Worm (Caenorhabditis elegans) whole organism, L4 larva: Measurements from ENCODE around the gene C05G5.2.

Experiments used
- F10B5.3 ChIP-seq: sonication (generic microtip); optimal IDR thresholded peaks from 2 replicates; lab custom pipeline; 2016; ENCODE audit warnings: mild to moderate bottlenecking, missing genetic modification characterization, missing compliant biosample characterization
- F37D6.2 ChIP-seq: sonication (generic microtip); optimal IDR thresholded peaks from 2 replicates; lab custom pipeline; 2016; ENCODE audit warnings: mild to moderate bottlenecking, missing genetic modification characterization, missing compliant biosample characterization
- R02D3.7 ChIP-seq: fragments of 150-350 bp; sonication (generic microtip); optimal IDR thresholded peaks from 3 replicates; lab custom pipeline; 2014; ENCODE audit warnings: missing biosample characterization, missing genetic modification characterization
- T26A8.4 ChIP-seq: fragments of 200-800 bp; sonication (Bioruptor generic); IDR thresholded peaks from 2 replicates; pipeline ENCODE4 v1.3.6; 2022; ENCODE audit warnings: missing genetic modification characterization, missing compliant biosample characterization
- Y105C5A.15 ChIP-seq: fragments of 200-800 bp; sonication (Bioruptor generic); IDR thresholded peaks from 2 replicates; pipeline ENCODE4 v1.3.6; 2022; ENCODE audit warnings: missing genetic modification characterization, missing compliant biosample characterization
- Y5F2A.4 ChIP-seq: fragments of 200-800 bp; sonication (Bioruptor generic); optimal IDR thresholded peaks from 2 replicates; lab custom pipeline; 2018; ENCODE audit warnings: mild to moderate bottlenecking, missing genetic modification characterization, missing compliant biosample characterization
- ZK337.2 ChIP-seq: fragments of 200-800 bp; sonication (Bioruptor generic); IDR thresholded peaks from 2 replicates; pipeline ENCODE4 v1.3.6; 2022; ENCODE audit warnings: missing genetic modification reagents, missing genetic modification characterization, missing compliant biosample characterization
- aha-1 ChIP-seq: fragments of 150-350 bp; peaks from one replicate; lab custom pipeline; 2014; ENCODE audit warnings: missing biosample characterization, missing genetic modification characterization
- arid-1 ChIP-seq: fragments of 200-800 bp; sonication (Bioruptor generic); conservative IDR thresholded peaks from 2 replicates; pipeline ENCODE4 v1.3.6; 2022; ENCODE audit warnings: missing genetic modification reagents, missing genetic modification characterization, missing compliant biosample characterization
- attf-4 ChIP-seq: sonication (generic microtip); optimal IDR thresholded peaks from 3 replicates; lab custom pipeline; 2017; ENCODE audit warnings: missing biosample characterization, missing genetic modification characterization
- ceh-62 ChIP-seq: sonication (generic microtip); optimal IDR thresholded peaks from 2 replicates; lab custom pipeline; 2017; ENCODE audit warnings: missing biosample characterization, missing genetic modification characterization
- ctbp-1 ChIP-seq: fragments of 200-800 bp; sonication (Bioruptor generic); IDR thresholded peaks from 2 replicates; pipeline ENCODE4 v1.3.6; 2022; ENCODE audit warnings: missing genetic modification reagents, missing genetic modification characterization, missing compliant biosample characterization
- daf-16 ChIP-seq, 3 experiments: sonication (generic microtip); optimal IDR thresholded peaks; 2 replicates each; lab custom pipeline; 2016 to 2017; ENCODE audit warnings: missing genetic modification characterization in 3 of 3, missing genetic modification reagents in 3 of 3, mild to moderate bottlenecking in 2 of 3, missing compliant biosample characterization in 2 of 3, missing biosample characterization in 1 of 3, moderate library complexity in 1 of 3
- daf-8 ChIP-seq: fragments of 200-800 bp; sonication (Bioruptor generic); IDR thresholded peaks from 2 replicates; pipeline ENCODE4 v1.3.6; 2022; ENCODE audit warnings: missing genetic modification characterization, missing compliant biosample characterization
- dmd-9 ChIP-seq: fragments of 200-800 bp; sonication (Bioruptor generic); IDR thresholded peaks from 2 replicates; pipeline ENCODE4 v1.3.6; 2022; ENCODE audit warnings: missing genetic modification reagents, missing genetic modification characterization, missing compliant biosample characterization
- duxl-1 ChIP-seq: sonication (generic microtip); optimal IDR thresholded peaks from 2 replicates; lab custom pipeline; 2016; ENCODE audit warnings: mild to moderate bottlenecking, missing genetic modification characterization, moderate library complexity, missing compliant biosample characterization; ENCODE audit not compliant: poor library complexity
- dve-1 ChIP-seq: sonication (generic microtip); optimal IDR thresholded peaks from 2 replicates; lab custom pipeline; 2017; ENCODE audit warnings: antibody characterized with exemption, mild to moderate bottlenecking, missing genetic modification characterization, missing compliant biosample characterization; ENCODE audit not compliant: insufficient read depth
- egl-27 ChIP-seq: sonication (generic microtip); optimal IDR thresholded peaks from 3 replicates; lab custom pipeline; 2017; ENCODE audit warnings: missing biosample characterization, missing genetic modification reagents, missing genetic modification characterization
- hlh-11 ChIP-seq: fragments of 200-800 bp; sonication (Bioruptor generic); optimal IDR thresholded peaks from 2 replicates; lab custom pipeline; 2018; ENCODE audit warnings: mild to moderate bottlenecking, missing genetic modification characterization, missing compliant biosample characterization
- hlh-30 ChIP-seq: sonication (generic microtip); optimal IDR thresholded peaks from 2 replicates; lab custom pipeline; 2017; ENCODE audit warnings: antibody characterized with exemption, mild to moderate bottlenecking, missing genetic modification characterization, missing compliant biosample characterization; ENCODE audit not compliant: insufficient read depth
- lin-13 ChIP-seq: fragments of 150-350 bp; optimal IDR thresholded peaks from 2 replicates; lab custom pipeline; 2014; ENCODE audit warnings: missing biosample characterization, missing genetic modification reagents, missing genetic modification characterization
- lin-15B ChIP-seq: fragments of 150-350 bp; sonication (generic microtip); optimal IDR thresholded peaks from 3 replicates; lab custom pipeline; 2014; ENCODE audit warnings: missing biosample characterization, missing genetic modification characterization
- lsy-2 ChIP-seq, 2 experiments: fragments of 150-350 bp in 1 of 2; sonication (generic microtip) in 1 of 2; optimal IDR thresholded peaks; 2 replicates each; lab custom pipeline; 2014 to 2017; ENCODE audit warnings: missing biosample characterization in 2 of 2, missing genetic modification characterization in 2 of 2
- mdl-1 ChIP-seq, 2 experiments: fragments of 150-350 bp in 1 of 2; sonication (generic microtip) in 1 of 2; optimal IDR thresholded peaks; 2 replicates each; lab custom pipeline; 2014 to 2017; ENCODE audit warnings: missing biosample characterization in 2 of 2, missing genetic modification characterization in 2 of 2
- mdt-29 ChIP-seq: fragments of 200-800 bp; sonication (Bioruptor generic); IDR thresholded peaks from 2 replicates; pipeline ENCODE4 v1.3.6; 2022; ENCODE audit warnings: missing genetic modification reagents, missing genetic modification characterization, missing compliant biosample characterization
- mep-1 ChIP-seq: fragments of 150-350 bp; sonication (generic microtip); optimal IDR thresholded peaks from 3 replicates; lab custom pipeline; 2014; ENCODE audit warnings: missing biosample characterization, missing genetic modification characterization
- nhr-10 ChIP-seq: fragments of 150-350 bp; optimal IDR thresholded peaks from 2 replicates; lab custom pipeline; 2014; ENCODE audit warnings: missing biosample characterization, missing genetic modification characterization
- nhr-102 ChIP-seq: sonication (generic microtip); optimal IDR thresholded peaks from 2 replicates; lab custom pipeline; 2016; ENCODE audit warnings: mild to moderate bottlenecking, missing genetic modification characterization, moderate library complexity, missing compliant biosample characterization
- nhr-28 ChIP-seq: fragments of 150-350 bp; optimal IDR thresholded peaks from 2 replicates; lab custom pipeline; 2014; ENCODE audit warnings: missing biosample characterization, missing genetic modification characterization
- nhr-42 ChIP-seq: fragments of 200-800 bp; sonication (Bioruptor generic); IDR thresholded peaks from 2 replicates; pipeline ENCODE4 v1.3.6; 2022; ENCODE audit warnings: missing genetic modification characterization, missing compliant biosample characterization
- nhr-48 ChIP-seq: sonication (generic microtip); optimal IDR thresholded peaks from 2 replicates; lab custom pipeline; 2016; ENCODE audit warnings: mild to moderate bottlenecking, missing genetic modification characterization, missing compliant biosample characterization
- nhr-76 ChIP-seq: fragments of 150-350 bp; optimal IDR thresholded peaks from 2 replicates; lab custom pipeline; 2014; ENCODE audit warnings: missing biosample characterization, missing genetic modification characterization
- nhr-77 ChIP-seq: fragments of 150-350 bp; optimal IDR thresholded peaks from 2 replicates; lab custom pipeline; 2014; ENCODE audit warnings: missing biosample characterization, missing genetic modification characterization
- pha-4 ChIP-seq, 2 experiments: fragments of 150-350 bp in 1 of 2; fragments of 200-800 bp in 1 of 2; sonication (Bioruptor generic) in 1 of 2; IDR thresholded peaks in 1 of 2; optimal IDR thresholded peaks in 1 of 2; 2 replicates each; pipeline versions ENCODE4 v1.3.6 to Lab custom; 2014 to 2022; ENCODE audit warnings: missing genetic modification characterization in 2 of 2, missing genetic modification reagents in 2 of 2, missing biosample characterization in 1 of 2, missing compliant biosample characterization in 1 of 2
- pqm-1 ChIP-seq: sonication (generic microtip); optimal IDR thresholded peaks from 2 replicates; lab custom pipeline; 2017; ENCODE audit warnings: missing biosample characterization, missing genetic modification characterization
- sdz-12 ChIP-seq: fragments of 200-800 bp; sonication (Bioruptor generic); optimal IDR thresholded peaks from 2 replicates; lab custom pipeline; 2018; ENCODE audit warnings: mild to moderate bottlenecking, missing genetic modification characterization, missing compliant biosample characterization
- snpc-4 ChIP-seq: fragments of 150-350 bp; optimal IDR thresholded peaks from 2 replicates; lab custom pipeline; 2014; ENCODE audit warnings: missing biosample characterization, missing genetic modification characterization
- spr-1 ChIP-seq: sonication (generic microtip); optimal IDR thresholded peaks from 2 replicates; lab custom pipeline; 2016; ENCODE audit warnings: mild to moderate bottlenecking, missing genetic modification characterization, missing compliant biosample characterization
- unc-62 ChIP-seq, 3 experiments: fragments of 150-350 bp in 1 of 3; sonication (generic microtip); optimal IDR thresholded peaks in 2 of 3; peaks in 1 of 3; 1 replicate in 1 of 3; 2 replicates in 2 of 3; lab custom pipeline; 2014 to 2017; ENCODE audit warnings: missing biosample characterization in 3 of 3, missing genetic modification characterization in 3 of 3, missing genetic modification reagents in 3 of 3, missing genotype in 1 of 3
- zag-1 ChIP-seq: fragments of 150-350 bp; optimal IDR thresholded peaks from 2 replicates; lab custom pipeline; 2014; ENCODE audit warnings: missing biosample characterization, missing genetic modification characterization
- zfp-2 ChIP-seq: sonication (generic microtip); optimal IDR thresholded peaks from 2 replicates; lab custom pipeline; 2016; ENCODE audit warnings: mild to moderate bottlenecking, missing genetic modification characterization, missing compliant biosample characterization
- ztf-7 ChIP-seq: fragments of 150-350 bp; optimal IDR thresholded peaks from 2 replicates; lab custom pipeline; 2014; ENCODE audit warnings: missing biosample characterization, missing genetic modification characterization

C05G5.2 gene

ce11 chrX:14737623-14738022 is 9.5 kb upstream of the C05G5.2 start:
- no peak for TF ChIP-seq Y5F2A.4 (GFP tag; lab: Kevin White, UChicago)
- TF ChIP-seq ctbp-1 (GFP tag; lab: Robert Waterston, UW) = no peak
- no peak for TF ChIP-seq duxl-1
- TF ChIP-seq Y105C5A.15 (GFP tag; lab: Robert Waterston, UW) = no peak
- TF ChIP-seq zag-1 (tag; lab: Kevin White, UChicago) = no peak
- TF ChIP-seq nhr-48 = no peak
- peak; percentile 91 for TF ChIP-seq aha-1 (tag; lab: Kevin White, UChicago)
- TF ChIP-seq dmd-9 (GFP tag; lab: Robert Waterston, UW) = no peak
- TF ChIP-seq lin-13 (GFP tag; lab: Kevin White, UChicago) = no peak
- no peak for TF ChIP-seq R02D3.7 (tag; lab: Kevin White, UChicago)
- no peak for TF ChIP-seq mep-1 (tag; lab: Kevin White, UChicago)
- no peak for TF ChIP-seq nhr-76 (tag; lab: Kevin White, UChicago)
- no peak for TF ChIP-seq lin-15B (tag; lab: Kevin White, UChicago)
- no peak for TF ChIP-seq hlh-11 (tag; lab: Kevin White, UChicago)
- TF ChIP-seq unc-62 (GFP tag; optimal IDR thresholded peaks at IDR 0.05 in 1 of 2; lab: Kevin White, UChicago) = peak in 1 of 2 experiments; percentile 50
- TF ChIP-seq unc-62 (tag; optimal IDR thresholded peaks at IDR 0.05; lab: Kevin White, UChicago) = no peak
- TF ChIP-seq daf-8 (GFP tag; lab: Robert Waterston, UW) = no peak
- no peak for TF ChIP-seq T26A8.4

DNA sequence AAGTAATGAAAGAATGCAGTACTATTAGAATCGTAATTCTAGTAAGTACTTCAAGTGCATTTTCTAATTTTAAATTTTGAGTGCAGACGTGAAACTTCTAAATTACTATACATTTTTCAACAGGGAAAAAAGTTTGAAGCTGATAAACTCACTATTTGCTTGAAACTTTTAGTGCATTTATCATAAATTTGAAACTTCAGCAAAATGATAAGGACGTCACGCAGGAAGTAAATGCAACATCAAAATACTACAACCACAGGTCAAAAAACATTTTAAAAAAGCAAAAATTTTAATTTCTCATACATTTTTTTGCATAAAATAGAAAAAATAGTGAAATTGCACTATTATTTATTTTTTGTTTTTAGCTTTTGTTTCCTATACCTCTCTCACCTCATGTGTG is 7.6 kb upstream of the C05G5.2 start:
- TF ChIP-seq zfp-2 (tag; lab: Kevin White, UChicago) (no peak), nhr-28 (tag; lab: Kevin White, UChicago) (peak; percentile 5), daf-16 (GFP tag; optimal IDR thresholded peaks at IDR 0.05; lab: Kevin White, UChicago) (no peak), daf-16 (tag; optimal IDR thresholded peaks at IDR 0.05; lab: Kevin White, UChicago) (peak; percentile 35), pqm-1 (tag; lab: Kevin White, UChicago) (peak; percentile 9)

- no peak for TF ChIP-seq daf-8 (GFP tag; lab: Robert Waterston, UW)
- no peak for TF ChIP-seq ceh-62 (tag; lab: Kevin White, UChicago)
- TF ChIP-seq lin-13 (GFP tag; lab: Kevin White, UChicago) = no peak
- TF ChIP-seq ztf-7 (tag; lab: Kevin White, UChicago) = no peak
- no peak for TF ChIP-seq F37D6.2 (tag; lab: Kevin White, UChicago)
- no peak for TF ChIP-seq attf-4 (tag; lab: Kevin White, UChicago)
- peak; percentile 44 for TF ChIP-seq nhr-28 (tag; lab: Kevin White, UChicago)
- TF ChIP-seq mdl-1 (tag; optimal IDR thresholded peaks at IDR 0.05; lab: Kevin White, UChicago) = peak in 1 of 2 experiments; percentile 47
- TF ChIP-seq hlh-30 (tag; lab: Kevin White, UChicago) = peak; percentile 9
- TF ChIP-seq nhr-76 (tag; lab: Kevin White, UChicago) = no peak
Measured at ce11 chrX:14740019-14740418, 7.1 kb upstream of the C05G5.2 start, which contains the start of gene C05G5.1. Gene C05G5.1, minus strand, starts transcription at chrX:14740119.

ce11 chrX:14743210-14743609 is 3.9 kb upstream of the C05G5.2 start:
- TF ChIP-seq snpc-4 (tag; lab: Kevin White, UChicago) (no peak), sdz-12 (GFP tag; lab: Kevin White, UChicago) (no peak), dmd-9 (GFP tag; lab: Robert Waterston, UW) (no peak), nhr-10 (tag; lab: Kevin White, UChicago) (no peak), daf-16 (GFP tag; optimal IDR thresholded peaks at IDR 0.05; lab: Kevin White, UChicago) (peak in 1 of 2 experiments; percentile 45), daf-16 (tag; optimal IDR thresholded peaks at IDR 0.05; lab: Kevin White, UChicago) (no peak), mdt-29 (GFP tag; lab: Robert Waterston, UW) (no peak), T26A8.4 (peak; percentile 82), daf-8 (GFP tag; lab: Robert Waterston, UW) (no peak), ZK337.2 (GFP tag; lab: Robert Waterston, UW) (no peak), hlh-30 (tag; lab: Kevin White, UChicago) (no peak), ceh-62 (tag; lab: Kevin White, UChicago) (no peak), pha-4 (GFP tag; IDR thresholded peaks at IDR 0.05; lab: Robert Waterston, UW) (no peak), pha-4 (tag; optimal IDR thresholded peaks at IDR 0.05; lab: Kevin White, UChicago) (no peak), lsy-2 (tag; optimal IDR thresholded peaks at IDR 0.05; lab: Kevin White, UChicago) (no peak), nhr-102 (tag; lab: Kevin White, UChicago) (peak; percentile 59), F10B5.3 (tag; lab: Kevin White, UChicago) (no peak), nhr-28 (tag; lab: Kevin White, UChicago) (no peak), dve-1 (tag; lab: Kevin White, UChicago) (peak; percentile 56), nhr-48 (peak; percentile 9), nhr-77 (tag; lab: Kevin White, UChicago) (no peak), F37D6.2 (tag; lab: Kevin White, UChicago) (peak; percentile 21), spr-1 (no peak), arid-1 (no peak), nhr-42 (GFP tag; lab: Robert Waterston, UW) (0 out of 2 replicates have a peak, but pooled peaks have one; percentile 42), egl-27 (tag; lab: Kevin White, UChicago) (no peak), duxl-1 (peak; percentile 22)
